Worm (Caenorhabditis elegans) whole organism, mixed stage, embryonic: ENCODE data around the gene nuaf-3.

ENCODE experiments used
- blmp-1 ChIP-seq: fragments of 150-350 bp; optimal IDR thresholded peaks from 2 replicates; lab custom pipeline; 2014; ENCODE audit warnings: missing biosample characterization, missing genetic modification characterization
- lsy-2 ChIP-seq: fragments of 150-350 bp; optimal IDR thresholded peaks from 2 replicates; lab custom pipeline; 2014; ENCODE audit warnings: missing biosample characterization, missing genetic modification characterization
- nhr-76 ChIP-seq: sonication (generic microtip); optimal IDR thresholded peaks from 2 replicates; lab custom pipeline; 2017; ENCODE audit warnings: missing biosample characterization, missing genetic modification characterization

DNA sequence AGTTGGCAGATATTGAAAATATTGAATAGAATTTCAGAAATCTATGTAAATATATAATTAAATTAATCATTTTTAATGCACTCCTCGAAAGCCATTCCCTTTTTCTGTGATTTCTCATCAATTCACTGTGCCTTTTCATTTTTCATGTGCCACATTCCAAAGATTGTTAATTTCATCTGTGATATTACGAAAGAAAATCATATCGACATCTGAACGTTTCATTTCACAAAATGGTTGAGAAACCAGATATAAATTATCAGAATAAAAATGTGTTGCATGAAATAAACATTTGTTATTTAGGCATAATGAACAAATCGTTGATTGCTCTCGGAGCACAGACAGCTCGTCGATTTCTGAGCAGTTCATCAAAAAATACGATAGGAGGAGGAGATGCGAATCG lies at the start of gene nuaf-3:
- TF ChIP-seq blmp-1 (tag; lab: Kevin White, UChicago) (no peak), nhr-76 (tag; lab: Kevin White, UChicago) (no peak), lsy-2 (tag; lab: Kevin White, UChicago) (no peak)
